Fruit fly (Drosophila melanogaster) S2 (cell line): ENCODE data around the gene CG15023.

ENCODE experiments used
- CG8478 ChIP-seq: fragments of >200 bp; optimal IDR thresholded peaks from 2 replicates; lab custom pipeline; 2018
- CTCF ChIP-seq, 2 experiments: fragments of >200 bp; optimal IDR thresholded peaks; 2 replicates each; lab custom pipeline; 2018

- TF ChIP-seq CG8478 (no peak), CTCF (optimal IDR thresholded peaks at IDR 0.05; lab: Kevin White, UChicago) (no peak)
Measured at dm6 chr3L:4484623-4485022, 23.3 kb upstream of the CG15023 start.
